Fruit fly (Drosophila melanogaster) whole organism, embryonic: ENCODE data around the gene GIIIspla2.

Experiments
- Atf3 ChIP-seq: fragments of 200-800 bp; sonication (Bioruptor generic); optimal IDR thresholded peaks from 3 replicates; lab custom pipeline; 2016; ENCODE audit warnings: missing biosample characterization, missing genetic modification characterization
- Bgb ChIP-seq: fragments of 200-800 bp; sonication (Bioruptor generic); IDR thresholded peaks from 2 replicates; pipeline ENCODE4 v1.3.6; 2022; ENCODE audit warnings: missing biosample characterization, missing genetic modification characterization; ENCODE audit not compliant: partially characterized antibody
- CG10462 ChIP-seq: fragments of 200-800 bp; sonication (Bioruptor generic); optimal IDR thresholded peaks from 2 replicates; lab custom pipeline; 2016; ENCODE audit warnings: missing biosample characterization, missing genetic modification characterization
- CG14860 ChIP-seq: fragments of 200-800 bp; sonication (Bioruptor generic); IDR thresholded peaks from 3 replicates; pipeline ENCODE4 v1.3.6; 2022; ENCODE audit warnings: missing biosample characterization, missing genetic modification characterization; ENCODE audit not compliant: partially characterized antibody
- CG1602 ChIP-seq: fragments of 200-800 bp; sonication (Bioruptor generic); optimal IDR thresholded peaks from 3 replicates; lab custom pipeline; 2016; ENCODE audit warnings: missing biosample characterization, missing genetic modification characterization
- CG16815 ChIP-seq: fragments of 200-800 bp; sonication (Bioruptor generic); optimal IDR thresholded peaks from 3 replicates; lab custom pipeline; 2017; ENCODE audit warnings: missing biosample characterization, mild to moderate bottlenecking, missing genetic modification characterization
- CG16863 ChIP-seq: fragments of 200-800 bp; sonication (Bioruptor generic); optimal IDR thresholded peaks from 3 replicates; lab custom pipeline; 2016; ENCODE audit warnings: missing biosample characterization, missing genetic modification characterization
- CG1832 ChIP-seq: fragments of 200-800 bp; sonication (Bioruptor generic); optimal IDR thresholded peaks from 2 replicates; lab custom pipeline; 2017; ENCODE audit warnings: missing biosample characterization, mild to moderate bottlenecking, missing genetic modification characterization, inconsistent platforms
- CG18476 ChIP-seq: fragments of 200-800 bp; sonication (Bioruptor generic); optimal IDR thresholded peaks from 2 replicates; lab custom pipeline; 2016; ENCODE audit warnings: missing biosample characterization, mild to moderate bottlenecking, missing genetic modification characterization
- CG30403 ChIP-seq: fragments of 200-800 bp; sonication (Bioruptor generic); optimal IDR thresholded peaks from 3 replicates; lab custom pipeline; 2016; ENCODE audit warnings: missing biosample characterization, missing genetic modification characterization
- CG3163 ChIP-seq: fragments of 200-800 bp; sonication (Bioruptor generic); optimal IDR thresholded peaks from 3 replicates; lab custom pipeline; 2016; ENCODE audit warnings: missing biosample characterization, missing genetic modification characterization
- CG3407 ChIP-seq: fragments of 200-800 bp; sonication (Bioruptor generic); optimal IDR thresholded peaks from 2 replicates; lab custom pipeline; 2018; ENCODE audit warnings: missing biosample characterization, mild to moderate bottlenecking, missing genetic modification characterization
- CG34376 ChIP-seq: fragments of 200-800 bp; sonication (Bioruptor generic); optimal IDR thresholded peaks from 2 replicates; lab custom pipeline; 2018; ENCODE audit warnings: missing biosample characterization, mild to moderate bottlenecking, missing genetic modification characterization
- CG43689 ChIP-seq: fragments of 200-800 bp; sonication (Bioruptor generic); IDR thresholded peaks from 2 replicates; pipeline ENCODE4 v1.3.6; 2022; ENCODE audit warnings: missing biosample characterization, missing genetic modification characterization
- CG4404 ChIP-seq: fragments of 200-800 bp; sonication (Bioruptor generic); IDR thresholded peaks from 2 replicates; pipeline ENCODE4 v1.3.6; 2022; ENCODE audit warnings: missing biosample characterization, missing genetic modification characterization
- CG4707 ChIP-seq: fragments of 200-800 bp; sonication (Bioruptor generic); optimal IDR thresholded peaks from 2 replicates; lab custom pipeline; 2018; ENCODE audit warnings: missing biosample characterization, mild to moderate bottlenecking, missing genetic modification characterization, moderate library complexity
- CG6654 ChIP-seq: fragments of 200-800 bp; sonication (Bioruptor generic); optimal IDR thresholded peaks from 2 replicates; lab custom pipeline; 2017; ENCODE audit warnings: missing biosample characterization, mild to moderate bottlenecking, missing genetic modification characterization
- CG6813 ChIP-seq: fragments of 200-800 bp; sonication (Bioruptor generic); optimal IDR thresholded peaks from 2 replicates; lab custom pipeline; 2017; ENCODE audit warnings: missing biosample characterization, missing genetic modification characterization, mild to moderate bottlenecking, moderate library complexity, missing genetic modification reagents
- CG6854 ChIP-seq: fragments of 200-800 bp; sonication (Bioruptor generic); optimal IDR thresholded peaks from 3 replicates; lab custom pipeline; 2017; ENCODE audit warnings: missing biosample characterization, mild to moderate bottlenecking, missing genetic modification characterization
- Dek ChIP-seq: fragments of 200-800 bp; sonication (Bioruptor generic); optimal IDR thresholded peaks from 3 replicates; lab custom pipeline; 2019; ENCODE audit warnings: missing biosample characterization, mild to moderate bottlenecking, missing genetic modification characterization, moderate library complexity
- Dip2 ChIP-seq: fragments of 200-800 bp; sonication (Bioruptor generic); IDR thresholded peaks from 2 replicates; pipeline ENCODE4 v1.3.6; 2022; ENCODE audit warnings: missing biosample characterization, missing genetic modification characterization
- Ets65A ChIP-seq: fragments of 200-800 bp; sonication (Bioruptor generic); peaks from one replicate; lab custom pipeline; 2016; ENCODE audit warnings: missing biosample characterization, missing genetic modification characterization
- Ets97D ChIP-seq: fragments of 200-800 bp; sonication (Bioruptor generic); optimal IDR thresholded peaks from 3 replicates; lab custom pipeline; 2016; ENCODE audit warnings: missing biosample characterization, missing genetic modification characterization
- H2.0 ChIP-seq: fragments of 200-800 bp; sonication (Bioruptor generic); IDR thresholded peaks from 2 replicates; pipeline ENCODE4 v1.3.6; 2022; ENCODE audit warnings: missing biosample characterization, missing genetic modification characterization
- HHEX ChIP-seq: fragments of 200-800 bp; sonication (Bioruptor generic); optimal IDR thresholded peaks from 3 replicates; lab custom pipeline; 2017; ENCODE audit warnings: missing biosample characterization, mild to moderate bottlenecking, missing genetic modification characterization, missing genetic modification reagents
- Hr78 ChIP-seq, 2 experiments: fragments of 200-800 bp in 1 of 2; fragments of >200 bp in 1 of 2; sonication (Bioruptor generic) in 1 of 2; optimal IDR thresholded peaks; 2 replicates each; lab custom pipeline; 2017 to 2019; ENCODE audit warnings: missing biosample characterization in 2 of 2, missing genetic modification characterization in 2 of 2, mild to moderate bottlenecking in 1 of 2, moderate library complexity in 1 of 2
- NfI ChIP-seq: fragments of 200-800 bp; sonication (Bioruptor generic); optimal IDR thresholded peaks from 3 replicates; lab custom pipeline; 2018; ENCODE audit warnings: missing biosample characterization, mild to moderate bottlenecking, missing genetic modification characterization, moderate library complexity
- Oli ChIP-seq: fragments of 200-800 bp; sonication (Bioruptor generic); optimal IDR thresholded peaks from 2 replicates; lab custom pipeline; 2018; ENCODE audit warnings: missing biosample characterization, mild to moderate bottlenecking, missing genetic modification characterization, moderate library complexity
- Scr ChIP-seq: fragments of 200-800 bp; sonication (Bioruptor generic); IDR thresholded peaks from 2 replicates; pipeline ENCODE4 v1.3.6; 2022; ENCODE audit warnings: missing biosample characterization, missing genetic modification characterization; ENCODE audit not compliant: partially characterized antibody
- TFAM ChIP-seq: fragments of 200-800 bp; sonication (Bioruptor generic); optimal IDR thresholded peaks from 2 replicates; lab custom pipeline; 2017; ENCODE audit warnings: missing biosample characterization, missing genetic modification characterization, inconsistent platforms
- Usf ChIP-seq: fragments of 200-800 bp; sonication (Bioruptor generic); optimal IDR thresholded peaks from 2 replicates; lab custom pipeline; 2017; ENCODE audit warnings: missing genotype, missing biosample characterization, missing genetic modification characterization
- bowl ChIP-seq: fragments of 200-800 bp; sonication (Bioruptor generic); IDR thresholded peaks from 2 replicates; pipeline ENCODE4 v1.3.6; 2022; ENCODE audit warnings: missing biosample characterization, missing genetic modification characterization
- caup ChIP-seq: fragments of 200-800 bp; sonication (Bioruptor generic); optimal IDR thresholded peaks from 3 replicates; lab custom pipeline; 2017; ENCODE audit warnings: missing biosample characterization, mild to moderate bottlenecking, missing genetic modification characterization, moderate library complexity; ENCODE audit not compliant: severe bottlenecking
- dan ChIP-seq: fragments of 200-800 bp; sonication (Bioruptor generic); IDR thresholded peaks from 2 replicates; pipeline ENCODE4 v1.3.6; 2022; ENCODE audit warnings: missing biosample characterization, missing genetic modification characterization
- fd3F ChIP-seq: fragments of 200-800 bp; sonication (Bioruptor generic); optimal IDR thresholded peaks from 2 replicates; lab custom pipeline; 2018; ENCODE audit warnings: missing biosample characterization, mild to moderate bottlenecking, missing genetic modification characterization, moderate library complexity
- fru ChIP-seq: fragments of >200 bp; optimal IDR thresholded peaks from 2 replicates; lab custom pipeline; 2017
- hkb ChIP-seq, 2 experiments: fragments of 200-800 bp in 1 of 2; fragments of >200 bp in 1 of 2; sonication (Bioruptor generic) in 1 of 2; IDR thresholded peaks in 1 of 2; optimal IDR thresholded peaks in 1 of 2; 2 replicates each; pipeline versions ENCODE4 v1.3.6 to Lab custom; 2017 to 2022; ENCODE audit warnings: missing biosample characterization in 1 of 2, missing genetic modification characterization in 1 of 2
- jing ChIP-seq: fragments of 200-800 bp; sonication (Bioruptor generic); optimal IDR thresholded peaks from 2 replicates; lab custom pipeline; 2018; ENCODE audit warnings: missing biosample characterization, mild to moderate bottlenecking, missing genetic modification characterization
- nerfin-2 ChIP-seq: fragments of 200-800 bp; sonication (Bioruptor generic); IDR thresholded peaks from 2 replicates; pipeline ENCODE4 v1.3.6; 2022; ENCODE audit warnings: missing biosample characterization, missing genetic modification characterization; ENCODE audit not compliant: partially characterized antibody
- nom ChIP-seq: fragments of 200-800 bp; sonication (Bioruptor generic); optimal IDR thresholded peaks from 2 replicates; lab custom pipeline; 2017; ENCODE audit warnings: missing biosample characterization, missing genetic modification characterization, mild to moderate bottlenecking, moderate library complexity, missing genetic modification reagents
- peb ChIP-seq: fragments of 200-800 bp; sonication (Bioruptor generic); IDR thresholded peaks from 2 replicates; pipeline ENCODE4 v1.3.6; 2022; ENCODE audit warnings: missing biosample characterization, missing genetic modification characterization
- row ChIP-seq: fragments of 200-800 bp; sonication (Bioruptor generic); IDR thresholded peaks from 3 replicates; pipeline ENCODE4 v1.3.6; 2022; ENCODE audit warnings: missing biosample characterization, missing genetic modification characterization
- salm ChIP-seq: fragments of 200-800 bp; sonication (Bioruptor generic); optimal IDR thresholded peaks from 2 replicates; lab custom pipeline; 2018; ENCODE audit warnings: missing biosample characterization, mild to moderate bottlenecking, missing genetic modification characterization
- tll ChIP-seq, 2 experiments: fragments of 200-800 bp in 1 of 2; fragments of >200 bp in 1 of 2; sonication (Bioruptor generic) in 1 of 2; optimal IDR thresholded peaks; 2 replicates each; lab custom pipeline; 2017 to 2019; ENCODE audit warnings: missing biosample characterization in 2 of 2, missing genetic modification characterization in 2 of 2, mild to moderate bottlenecking in 1 of 2, moderate library complexity in 1 of 2
- trem ChIP-seq: fragments of 200-800 bp; optimal IDR thresholded peaks from 3 replicates; lab custom pipeline; 2019; ENCODE audit warnings: missing biosample characterization, mild to moderate bottlenecking, missing genetic modification characterization, moderate library complexity
- vnd ChIP-seq: fragments of 200-800 bp; sonication (Bioruptor generic); IDR thresholded peaks from 3 replicates; pipeline ENCODE4 v1.3.6; 2022; ENCODE audit warnings: missing biosample characterization, missing genetic modification characterization; ENCODE audit not compliant: partially characterized antibody
- zen ChIP-seq: fragments of 200-800 bp; sonication (Bioruptor generic); optimal IDR thresholded peaks from 3 replicates; lab custom pipeline; 2018; ENCODE audit warnings: missing biosample characterization, mild to moderate bottlenecking, missing genetic modification characterization, moderate library complexity

The GIIIspla2 gene

dm6 chrX:8113386-8114279, 43.8 kb upstream of the GIIIspla2 start (continued):
- TF ChIP-seq nom, result no peak
- TF ChIP-seq CG14860 (GFP tag; lab: Robert Waterston, UW), result no peak
- TF ChIP-seq tll (GFP tag; optimal IDR thresholded peaks at IDR 0.05; lab: Kevin White, UChicago), result no peak
- TF ChIP-seq TFAM (GFP tag; lab: Kevin White, UChicago), result no peak
- TF ChIP-seq peb (GFP tag; lab: Robert Waterston, UW), result no peak
- no peak for TF ChIP-seq CG4707
- TF ChIP-seq CG1832, result no peak
- peak; percentile 34 for TF ChIP-seq CG34376 (GFP tag; lab: Kevin White, UChicago)
- no peak for TF ChIP-seq Bgb (GFP tag; lab: Robert Waterston, UW)
- peak; percentile 84 for TF ChIP-seq Ets65A (GFP tag; lab: Kevin White, UChicago)
- TF ChIP-seq Atf3, result no peak
- no peak for TF ChIP-seq Ets97D (GFP tag; lab: Kevin White, UChicago)
- no peak for TF ChIP-seq CG10462 (GFP tag; lab: Kevin White, UChicago)
- no peak for TF ChIP-seq CG3407
- no peak for TF ChIP-seq trem (tag; lab: Kevin White, UChicago)
- TF ChIP-seq CG6854, result peak; percentile 49
- no peak for TF ChIP-seq salm
- peak; percentile 40 for TF ChIP-seq CG16863 (GFP tag; lab: Kevin White, UChicago)
- no peak for TF ChIP-seq hkb (optimal IDR thresholded peaks at IDR 0.05; lab: Kevin White, UChicago)
- peak; percentile 41; the same call in 1 of the 2 replicates for TF ChIP-seq hkb (GFP tag; IDR thresholded peaks at IDR 0.05; lab: Robert Waterston, UW)
- no peak for TF ChIP-seq vnd (GFP tag; lab: Robert Waterston, UW)
- no peak for TF ChIP-seq fru (lab: Kevin White, UChicago)
- TF ChIP-seq jing (GFP tag; lab: Kevin White, UChicago), result no peak
- TF ChIP-seq CG4404 (GFP tag; lab: Robert Waterston, UW), result no peak
- no peak for TF ChIP-seq Hr78 (GFP tag; optimal IDR thresholded peaks at IDR 0.05; lab: Kevin White, UChicago)
- peak; percentile 67 for TF ChIP-seq caup
- TF ChIP-seq CG3163, result peak; percentile 35
- no peak for TF ChIP-seq zen (tag; lab: Kevin White, UChicago)
- peak; percentile 52 for TF ChIP-seq CG30403 (GFP tag; lab: Kevin White, UChicago)
- peak; percentile 66 for TF ChIP-seq HHEX
- TF ChIP-seq CG1602 (GFP tag; lab: Kevin White, UChicago), result peak; percentile 20
- no peak for TF ChIP-seq Dip2 (GFP tag; lab: Robert Waterston, UW)
- no peak for TF ChIP-seq nerfin-2
- peak; percentile 54 for TF ChIP-seq fd3F
- no peak for TF ChIP-seq CG43689 (GFP tag; lab: Robert Waterston, UW)
- TF ChIP-seq NfI (GFP tag; lab: Kevin White, UChicago), result peak; percentile 77
- TF ChIP-seq dan (GFP tag; lab: Robert Waterston, UW), result no peak
- no peak for TF ChIP-seq CG6654 (GFP tag; lab: Kevin White, UChicago)
- TF ChIP-seq H2.0 (GFP tag; lab: Robert Waterston, UW), result peak; percentile 30; the same call in 1 of the 2 replicates
- TF ChIP-seq Oli (tag; lab: Kevin White, UChicago), result peak; percentile 41
- TF ChIP-seq bowl (GFP tag; lab: Robert Waterston, UW), result no peak
- TF ChIP-seq Dek (tag; lab: Kevin White, UChicago), result peak; percentile 79
- peak; percentile 85 for TF ChIP-seq row (GFP tag; lab: Robert Waterston, UW)
- no peak for TF ChIP-seq CG18476
- no peak for TF ChIP-seq Scr (GFP tag; lab: Robert Waterston, UW)
- peak; percentile 8 for TF ChIP-seq Usf
- TF ChIP-seq CG6813, result peak; percentile 54
- TF ChIP-seq CG16815 (GFP tag; lab: Kevin White, UChicago), result no peak
